Worm (Caenorhabditis elegans): ENCODE results near the gene Y57G11C.43.

The Y57G11C.43 gene

DNA sequence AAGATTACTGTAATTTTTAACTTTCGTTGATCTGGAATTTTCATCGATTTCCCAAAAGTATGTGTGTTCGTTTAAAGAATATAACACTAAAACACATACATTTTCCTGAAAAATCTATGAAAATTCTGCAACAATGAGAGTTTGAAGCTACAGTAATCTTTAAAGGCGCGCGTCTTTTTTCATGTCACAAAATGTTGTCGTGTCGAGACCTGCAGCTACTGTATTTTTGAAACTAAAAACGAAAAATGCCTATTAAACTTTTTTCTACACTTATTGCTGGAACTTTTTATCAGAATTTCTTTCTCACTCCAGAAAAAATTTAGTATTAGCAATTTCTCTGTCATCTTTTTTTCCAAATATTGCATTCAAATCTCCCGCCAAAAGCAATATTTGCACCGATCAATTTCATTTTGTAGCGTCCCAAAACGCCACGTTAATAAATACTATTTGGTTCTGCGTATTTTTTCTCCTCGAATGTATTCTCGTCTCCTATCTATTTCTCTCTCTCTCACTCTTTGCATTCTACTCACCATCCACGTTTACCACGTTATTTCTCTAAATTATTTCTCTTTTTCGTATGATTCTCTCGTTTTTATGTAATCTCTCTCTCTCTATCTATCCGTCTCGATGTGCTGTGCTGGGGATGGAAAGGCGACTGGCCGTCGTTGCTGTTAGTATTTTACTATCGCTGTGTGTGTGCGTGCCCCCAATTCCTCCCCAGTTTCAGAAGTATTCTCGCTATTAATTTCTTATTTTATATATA lies 17.3 kb downstream of the Y57G11C.43 start, which contains the start of gene melo-1 (continued):
- peak; percentile 33 for TF ChIP-seq elt-2 (tag; optimal IDR thresholded peaks at IDR 0.05)
- no peak for TF ChIP-seq nhr-12 (tag; optimal IDR thresholded peaks at IDR 0.05)
- TF ChIP-seq swsn-7 (tag; optimal IDR thresholded peaks at IDR 0.05) = peak; percentile 76
- TF ChIP-seq efl-1 (optimal IDR thresholded peaks at IDR 0.05) = peak; percentile 75 to 87
- peak; percentile 46 to 93 for TF ChIP-seq efl-1 (GFP tag; optimal IDR thresholded peaks at IDR 0.05 in 1 of 2)
- no peak for TF ChIP-seq unc-98 (GFP tag; IDR thresholded peaks at IDR 0.05)
- no peak for TF ChIP-seq aha-1 (tag; optimal IDR thresholded peaks at IDR 0.05)
- TF ChIP-seq nhr-71 (tag; optimal IDR thresholded peaks at IDR 0.05) = peak; percentile 74
- peak; percentile 9 for TF ChIP-seq fos-1 (tag; optimal IDR thresholded peaks at IDR 0.05)
- peak in 1 of 2 experiments; percentile 37 for TF ChIP-seq mdl-1 (tag; optimal IDR thresholded peaks at IDR 0.05)
- no peak for TF ChIP-seq egl-27 (tag; optimal IDR thresholded peaks at IDR 0.05)
- no peak for TF ChIP-seq nhr-237 (tag; optimal IDR thresholded peaks at IDR 0.05)
- TF ChIP-seq pax-3 (tag; optimal IDR thresholded peaks at IDR 0.05) = no peak
- no peak for TF ChIP-seq unc-130 (tag; optimal IDR thresholded peaks at IDR 0.05)
- peak; percentile 81 for TF ChIP-seq mep-1 (tag; optimal IDR thresholded peaks at IDR 0.05)
- TF ChIP-seq fkh-4 (tag; optimal IDR thresholded peaks at IDR 0.05; ENCODE audit: borderline replicate concordance) = no peak
- TF ChIP-seq nhr-11 (tag; optimal IDR thresholded peaks at IDR 0.05) = no peak
- TF ChIP-seq dpl-1 (GFP tag; optimal IDR thresholded peaks at IDR 0.05) = peak; percentile 31 to 52 (median 36)
- TF ChIP-seq nhr-19 (GFP tag; conservative IDR thresholded peaks at IDR 0.05) = peak; percentile 27
- TF ChIP-seq lir-3 (tag; optimal IDR thresholded peaks at IDR 0.05; ENCODE audit: poor library complexity) = peak; percentile 46
- TF ChIP-seq nhr-20 (tag; optimal IDR thresholded peaks at IDR 0.05) = peak; percentile 63
- TF ChIP-seq nhr-76 (tag; optimal IDR thresholded peaks at IDR 0.05) = no peak
- peak; percentile 81 for TF ChIP-seq snu-23 (GFP tag; optimal IDR thresholded peaks at IDR 0.05)
- no peak for TF ChIP-seq ceh-63 (GFP tag; optimal IDR thresholded peaks at IDR 0.05)
- TF ChIP-seq ztf-4 (tag; optimal IDR thresholded peaks at IDR 0.05) = no peak
- no peak for TF ChIP-seq ztf-11 (tag; optimal IDR thresholded peaks at IDR 0.05)
- TF ChIP-seq ceh-90 (tag; optimal IDR thresholded peaks at IDR 0.05) = no peak
- TF ChIP-seq ces-1 (GFP tag; optimal IDR thresholded peaks at IDR 0.05) = no peak
- TF ChIP-seq rnt-1 (tag; optimal IDR thresholded peaks at IDR 0.05) = peak; percentile 30
- peak; percentile 46 for TF ChIP-seq xbp-1 (tag; optimal IDR thresholded peaks at IDR 0.05)
- no peak for TF ChIP-seq nhr-28 (tag; optimal IDR thresholded peaks at IDR 0.05)
- no peak for TF ChIP-seq fkh-8 (tag; optimal IDR thresholded peaks at IDR 0.05)
- TF ChIP-seq nhr-84 (tag; optimal IDR thresholded peaks at IDR 0.05) = no peak
- peak; percentile 7 for TF ChIP-seq lin-13 (GFP tag; optimal IDR thresholded peaks at IDR 0.05)
- TF ChIP-seq dsc-1 (tag; optimal IDR thresholded peaks at IDR 0.05) = no peak
- no peak for TF ChIP-seq vab-15 (tag; optimal IDR thresholded peaks at IDR 0.05)
- TF ChIP-seq lin-39 (tag; optimal IDR thresholded peaks at IDR 0.05) = no peak
- no peak for TF ChIP-seq lin-15B (tag; optimal IDR thresholded peaks at IDR 0.05)
- TF ChIP-seq F16B12.6 (tag; optimal IDR thresholded peaks at IDR 0.05) = no peak
- TF ChIP-seq mef-2 (tag; optimal IDR thresholded peaks at IDR 0.05) = peak; percentile 17
- TF ChIP-seq snpc-4 (tag; optimal IDR thresholded peaks at IDR 0.05) = no peak
- TF ChIP-seq zip-4 (GFP tag; optimal IDR thresholded peaks at IDR 0.05) = no peak
- TF ChIP-seq skn-1 (tag; optimal IDR thresholded peaks at IDR 0.05) = peak; percentile 38
- peak in 2 of 3 experiments; percentile 46 to 59 for TF ChIP-seq ceh-82 (tag; optimal IDR thresholded peaks at IDR 0.05)
- no peak for TF ChIP-seq nhr-77 (tag; optimal IDR thresholded peaks at IDR 0.05)
- TF ChIP-seq elt-3 (tag; optimal IDR thresholded peaks at IDR 0.05) = no peak
- no peak for TF ChIP-seq nhr-85 (tag)
- TF ChIP-seq ama-1 (optimal IDR thresholded peaks at IDR 0.05) = no peak
- TF ChIP-seq blmp-1 (tag; optimal IDR thresholded peaks at IDR 0.05) = peak; percentile 43
- no peak for TF ChIP-seq Y116A8C.19 (tag; optimal IDR thresholded peaks at IDR 0.05; ENCODE audit: borderline replicate concordance)
- TF ChIP-seq zag-1 (tag; optimal IDR thresholded peaks at IDR 0.05) = no peak
- peak; percentile 32 for TF ChIP-seq aly-2 (tag; optimal IDR thresholded peaks at IDR 0.05)
- TF ChIP-seq efl-3 (GFP tag; optimal IDR thresholded peaks at IDR 0.05) = no peak

All from whole organism, L1 larva.